Worm (Caenorhabditis elegans) whole organism, L4 larva: ENCODE measurements around the gene C16C8.8.

ENCODE experiments used
- F37D6.2 ChIP-seq: sonication (generic microtip); optimal IDR thresholded peaks from 2 replicates; lab custom pipeline; 2016; ENCODE audit warnings: mild to moderate bottlenecking, missing genetic modification characterization, missing compliant biosample characterization
- F44E2.7 ChIP-seq: fragments of 200-800 bp; sonication (Bioruptor generic); IDR thresholded peaks from 2 replicates; pipeline ENCODE4 v2.1.2; 2022; ENCODE audit warnings: missing genetic modification characterization, missing compliant biosample characterization
- Y105C5A.15 ChIP-seq: fragments of 200-800 bp; sonication (Bioruptor generic); IDR thresholded peaks from 2 replicates; pipeline ENCODE4 v1.3.6; 2022; ENCODE audit warnings: missing genetic modification characterization, missing compliant biosample characterization
- Y75B8A.6 ChIP-seq: fragments of 200-800 bp; sonication (Bioruptor generic); IDR thresholded peaks from 2 replicates; pipeline ENCODE4 v1.3.6; 2022; ENCODE audit warnings: missing genetic modification reagents, missing genetic modification characterization, missing compliant biosample characterization
- aha-1 ChIP-seq: fragments of 150-350 bp; peaks from one replicate; lab custom pipeline; 2014; ENCODE audit warnings: missing biosample characterization, missing genetic modification characterization
- aly-2 ChIP-seq: sonication (generic microtip); optimal IDR thresholded peaks from 2 replicates; lab custom pipeline; 2018; ENCODE audit warnings: missing biosample characterization, missing genetic modification characterization
- attf-4 ChIP-seq: sonication (generic microtip); optimal IDR thresholded peaks from 3 replicates; lab custom pipeline; 2017; ENCODE audit warnings: missing biosample characterization, missing genetic modification characterization
- ceh-20 ChIP-seq: fragments of 200-800 bp; sonication (Bioruptor generic); IDR thresholded peaks from 2 replicates; pipeline ENCODE4 v1.3.6; 2022; ENCODE audit warnings: missing genetic modification reagents, missing genetic modification characterization, missing compliant biosample characterization
- ceh-32 ChIP-seq: sonication (generic microtip); optimal IDR thresholded peaks from 2 replicates; lab custom pipeline; 2016; ENCODE audit warnings: mild to moderate bottlenecking, missing genetic modification characterization, missing compliant biosample characterization; ENCODE audit not compliant: poor library complexity
- ceh-44 ChIP-seq: fragments of 200-800 bp; sonication (Bioruptor generic); IDR thresholded peaks from 2 replicates; pipeline ENCODE4 v1.3.6; 2022; ENCODE audit warnings: missing genetic modification reagents, missing genetic modification characterization, missing compliant biosample characterization
- ceh-62 ChIP-seq: sonication (generic microtip); optimal IDR thresholded peaks from 2 replicates; lab custom pipeline; 2017; ENCODE audit warnings: missing biosample characterization, missing genetic modification characterization
- ctbp-1 ChIP-seq: fragments of 200-800 bp; sonication (Bioruptor generic); IDR thresholded peaks from 2 replicates; pipeline ENCODE4 v1.3.6; 2022; ENCODE audit warnings: missing genetic modification reagents, missing genetic modification characterization, missing compliant biosample characterization
- daf-12 ChIP-seq: fragments of 150-350 bp; optimal IDR thresholded peaks from 2 replicates; lab custom pipeline; 2014; ENCODE audit warnings: missing biosample characterization, missing genetic modification reagents, missing genetic modification characterization
- dmd-6 ChIP-seq: fragments of 200-800 bp; sonication (Bioruptor generic); IDR thresholded peaks from 2 replicates; pipeline ENCODE4 v1.3.6; 2022; ENCODE audit warnings: missing genetic modification reagents, missing genetic modification characterization, missing compliant biosample characterization
- dmd-9 ChIP-seq: fragments of 200-800 bp; sonication (Bioruptor generic); IDR thresholded peaks from 2 replicates; pipeline ENCODE4 v1.3.6; 2022; ENCODE audit warnings: missing genetic modification reagents, missing genetic modification characterization, missing compliant biosample characterization
- egl-27 ChIP-seq: sonication (generic microtip); optimal IDR thresholded peaks from 3 replicates; lab custom pipeline; 2017; ENCODE audit warnings: missing biosample characterization, missing genetic modification reagents, missing genetic modification characterization
- egl-43 ChIP-seq: fragments of 200-800 bp; sonication (Bioruptor generic); IDR thresholded peaks from 2 replicates; pipeline ENCODE4 v1.3.6; 2022; ENCODE audit warnings: missing genetic modification reagents, missing genetic modification characterization, missing compliant biosample characterization
- hif-1 ChIP-seq, 2 experiments: sonication (generic microtip); optimal IDR thresholded peaks; 2 replicates each; lab custom pipeline; 2016 to 2017; ENCODE audit warnings: missing compliant biosample characterization in 2 of 2, missing genetic modification characterization in 2 of 2, missing genetic modification reagents in 2 of 2, missing genotype in 2 of 2, mild to moderate bottlenecking in 1 of 2
- hlh-30 ChIP-seq: sonication (generic microtip); optimal IDR thresholded peaks from 2 replicates; lab custom pipeline; 2017; ENCODE audit warnings: antibody characterized with exemption, mild to moderate bottlenecking, missing genetic modification characterization, missing compliant biosample characterization; ENCODE audit not compliant: insufficient read depth
- hmg-1.1 ChIP-seq: fragments of 200-800 bp; sonication (Bioruptor generic); IDR thresholded peaks from 2 replicates; pipeline ENCODE4 v1.3.6; 2022; ENCODE audit warnings: missing genetic modification reagents, missing genetic modification characterization, missing compliant biosample characterization
- lin-15B ChIP-seq: fragments of 150-350 bp; sonication (generic microtip); optimal IDR thresholded peaks from 3 replicates; lab custom pipeline; 2014; ENCODE audit warnings: missing biosample characterization, missing genetic modification characterization
- madf-9 ChIP-seq: fragments of 200-800 bp; sonication (Bioruptor generic); conservative IDR thresholded peaks from 2 replicates; pipeline ENCODE4 v1.3.6; 2022; ENCODE audit warnings: missing genetic modification reagents, missing genetic modification characterization, missing compliant biosample characterization
- mdt-29 ChIP-seq: fragments of 200-800 bp; sonication (Bioruptor generic); IDR thresholded peaks from 2 replicates; pipeline ENCODE4 v1.3.6; 2022; ENCODE audit warnings: missing genetic modification reagents, missing genetic modification characterization, missing compliant biosample characterization
- mep-1 ChIP-seq: fragments of 150-350 bp; sonication (generic microtip); optimal IDR thresholded peaks from 3 replicates; lab custom pipeline; 2014; ENCODE audit warnings: missing biosample characterization, missing genetic modification characterization
- mes-2 ChIP-seq: sonication (generic microtip); optimal IDR thresholded peaks from 2 replicates; lab custom pipeline; 2016; ENCODE audit warnings: missing genotype, mild to moderate bottlenecking, missing genetic modification characterization, missing compliant biosample characterization; ENCODE audit not compliant: poor library complexity, severe bottlenecking
- mxl-2 ChIP-seq: fragments of 200-800 bp; sonication (Bioruptor generic); conservative IDR thresholded peaks from 2 replicates; pipeline ENCODE4 v1.3.6; 2022; ENCODE audit warnings: missing genetic modification reagents, missing genetic modification characterization, missing compliant biosample characterization
- nhr-11 ChIP-seq: fragments of 150-350 bp; optimal IDR thresholded peaks from 2 replicates; lab custom pipeline; 2014; ENCODE audit warnings: missing biosample characterization, missing genetic modification characterization
- nhr-237 ChIP-seq: sonication (generic microtip); optimal IDR thresholded peaks from 2 replicates; lab custom pipeline; 2017; ENCODE audit warnings: missing biosample characterization, missing genetic modification characterization
- nhr-25 ChIP-seq: sonication (generic microtip); optimal IDR thresholded peaks from 2 replicates; lab custom pipeline; 2017; ENCODE audit warnings: missing genetic modification characterization, mild to moderate bottlenecking, missing compliant biosample characterization, antibody characterized with exemption, moderate library complexity, borderline replicate concordance; ENCODE audit not compliant: insufficient read depth
- nhr-28 ChIP-seq: fragments of 150-350 bp; optimal IDR thresholded peaks from 2 replicates; lab custom pipeline; 2014; ENCODE audit warnings: missing biosample characterization, missing genetic modification characterization
- nhr-6 ChIP-seq: fragments of 150-350 bp; optimal IDR thresholded peaks from 2 replicates; lab custom pipeline; 2014; ENCODE audit warnings: missing biosample characterization, missing genetic modification characterization
- pha-4 ChIP-seq, 2 experiments: fragments of 150-350 bp in 1 of 2; fragments of 200-800 bp in 1 of 2; sonication (Bioruptor generic) in 1 of 2; IDR thresholded peaks in 1 of 2; optimal IDR thresholded peaks in 1 of 2; 2 replicates each; pipeline versions ENCODE4 v1.3.6 to Lab custom; 2014 to 2022; ENCODE audit warnings: missing genetic modification characterization in 2 of 2, missing genetic modification reagents in 2 of 2, missing biosample characterization in 1 of 2, missing compliant biosample characterization in 1 of 2
- rbr-2 ChIP-seq: sonication (generic microtip); optimal IDR thresholded peaks from 2 replicates; lab custom pipeline; 2016; ENCODE audit warnings: missing genotype, missing genetic modification characterization, missing compliant biosample characterization
- sdz-12 ChIP-seq: fragments of 200-800 bp; sonication (Bioruptor generic); optimal IDR thresholded peaks from 2 replicates; lab custom pipeline; 2018; ENCODE audit warnings: mild to moderate bottlenecking, missing genetic modification characterization, missing compliant biosample characterization
- skn-1 ChIP-seq: fragments of 150-350 bp; optimal IDR thresholded peaks from 2 replicates; lab custom pipeline; 2014; ENCODE audit warnings: missing biosample characterization, missing genetic modification characterization
- snpc-4 ChIP-seq: fragments of 150-350 bp; optimal IDR thresholded peaks from 2 replicates; lab custom pipeline; 2014; ENCODE audit warnings: missing biosample characterization, missing genetic modification characterization
- tag-97 ChIP-seq: fragments of 200-800 bp; sonication (Bioruptor generic); IDR thresholded peaks from 2 replicates; pipeline ENCODE4 v1.3.6; 2022; ENCODE audit warnings: missing genetic modification characterization, missing compliant biosample characterization
- unc-62 ChIP-seq, 3 experiments: fragments of 150-350 bp in 1 of 3; sonication (generic microtip); optimal IDR thresholded peaks in 2 of 3; peaks in 1 of 3; 1 replicate in 1 of 3; 2 replicates in 2 of 3; lab custom pipeline; 2014 to 2017; ENCODE audit warnings: missing biosample characterization in 3 of 3, missing genetic modification characterization in 3 of 3, missing genetic modification reagents in 3 of 3, missing genotype in 1 of 3
- zag-1 ChIP-seq: fragments of 150-350 bp; optimal IDR thresholded peaks from 2 replicates; lab custom pipeline; 2014; ENCODE audit warnings: missing biosample characterization, missing genetic modification characterization
- zip-11 ChIP-seq: fragments of 200-800 bp; sonication (Bioruptor generic); IDR thresholded peaks from 2 replicates; pipeline ENCODE4 v1.3.6; 2022; ENCODE audit warnings: missing genetic modification characterization, missing compliant biosample characterization
- zip-2 ChIP-seq: fragments of 150-350 bp; optimal IDR thresholded peaks from 2 replicates; lab custom pipeline; 2014; ENCODE audit warnings: missing biosample characterization, missing genetic modification characterization
- ztf-7 ChIP-seq: fragments of 150-350 bp; optimal IDR thresholded peaks from 2 replicates; lab custom pipeline; 2014; ENCODE audit warnings: missing biosample characterization, missing genetic modification characterization

Gene C16C8.8

ce11 chrII:3434893-3435503 is 26.5 kb downstream of the C16C8.8 start:
- TF ChIP-seq zip-11 (GFP tag; lab: Robert Waterston, UW) (no peak), ceh-20 (GFP tag; lab: Robert Waterston, UW) (no peak), rbr-2 (tag; lab: Kevin White, UChicago) (no peak), egl-27 (tag; lab: Kevin White, UChicago) (no peak), hlh-30 (tag; lab: Kevin White, UChicago) (no peak), nhr-28 (peak; percentile 34), ceh-32 (tag; lab: Kevin White, UChicago) (no peak), nhr-25 (tag; lab: Kevin White, UChicago) (peak; percentile 16), unc-62 (GFP tag; optimal IDR thresholded peaks at IDR 0.05 in 1 of 2; lab: Kevin White, UChicago) (peak in 1 of 2 experiments; percentile 30), unc-62 (tag; optimal IDR thresholded peaks at IDR 0.05; lab: Kevin White, UChicago) (no peak), pha-4 (GFP tag; IDR thresholded peaks at IDR 0.05; lab: Robert Waterston, UW) (no peak), pha-4 (tag; optimal IDR thresholded peaks at IDR 0.05; lab: Kevin White, UChicago) (no peak), snpc-4 (tag; lab: Kevin White, UChicago) (peak; percentile 16), mdt-29 (GFP tag; lab: Robert Waterston, UW) (no peak), dmd-6 (GFP tag; lab: Robert Waterston, UW) (peak; percentile 55)
- TF ChIP-seq, all 104 proteins: peak for 5

DNA sequence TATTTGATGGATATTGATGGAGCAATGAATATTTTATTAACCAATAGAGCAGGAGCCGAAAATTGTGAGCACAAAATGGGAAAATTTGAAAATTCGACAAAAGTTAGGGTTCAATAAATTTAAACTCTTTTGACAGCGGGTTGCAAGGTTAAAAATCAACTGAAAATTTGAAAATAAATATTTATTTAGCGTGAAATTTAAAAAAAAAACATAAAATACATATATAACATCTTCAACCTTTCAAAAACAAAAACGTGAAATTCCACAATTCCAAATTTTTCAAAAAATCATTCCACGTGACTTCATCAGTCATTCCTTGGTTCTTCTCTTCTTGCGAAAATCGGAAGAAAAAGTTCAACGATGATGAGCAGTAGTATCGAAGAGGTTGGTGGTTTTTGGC is 32.1 kb downstream of the C16C8.8 start, which contains the start of gene C16C8.18:
TSS of gene C16C8.18 (plus strand) at position 301 of the 400 bp plus-strand sequence.
- TF ChIP-seq rbr-2 (tag; lab: Kevin White, UChicago) (no peak), mxl-2 (GFP tag; lab: Robert Waterston, UW) (no peak), zip-2 (tag; lab: Kevin White, UChicago) (no peak), dmd-6 (GFP tag; lab: Robert Waterston, UW) (no peak), tag-97 (no peak)

DNA sequence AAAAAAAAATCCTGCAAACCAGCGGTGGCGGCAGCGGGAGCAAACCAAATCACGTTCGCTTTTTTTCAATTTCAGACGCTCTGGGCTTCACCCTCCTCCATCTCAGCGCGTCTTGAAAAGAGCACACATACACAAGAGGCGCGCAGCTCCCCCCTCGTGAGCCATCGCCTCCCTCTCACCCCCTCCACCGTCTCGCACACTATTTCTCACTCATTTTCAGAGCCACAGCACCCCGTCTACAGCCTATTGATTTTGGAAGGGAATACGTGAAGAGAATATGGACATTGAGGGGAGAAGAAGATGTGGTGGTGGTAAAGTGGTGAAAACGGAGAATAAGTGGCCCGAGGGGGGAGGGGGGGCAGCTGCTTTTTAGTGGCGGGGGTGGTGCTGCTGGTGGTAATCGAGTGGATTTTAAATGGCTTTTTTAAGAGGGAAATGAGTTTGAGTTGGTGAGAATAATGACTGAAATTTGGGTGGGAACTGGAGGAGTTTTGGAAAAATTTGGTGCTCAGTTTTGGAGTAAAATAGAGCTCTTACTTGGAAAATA is 33.3 kb downstream of the C16C8.8 start:
- peak in 1 of 2 experiments; percentile 18 for TF ChIP-seq hif-1 (tag; optimal IDR thresholded peaks at IDR 0.05; lab: Kevin White, UChicago)
- TF ChIP-seq zip-11 (GFP tag; lab: Robert Waterston, UW), result no peak
- TF ChIP-seq dmd-9 (GFP tag; lab: Robert Waterston, UW), result no peak
- TF ChIP-seq ctbp-1, result 0 out of 2 replicates have a peak, but pooled peaks have one; percentile 33
- no peak for TF ChIP-seq ztf-7
- no peak for TF ChIP-seq ceh-32 (tag; lab: Kevin White, UChicago)
- TF ChIP-seq sdz-12 (GFP tag; lab: Kevin White, UChicago), result no peak
- TF ChIP-seq nhr-237 (tag; lab: Kevin White, UChicago), result no peak
- no peak for TF ChIP-seq nhr-6
- no peak for TF ChIP-seq nhr-28
- no peak for TF ChIP-seq aly-2 (tag; lab: Kevin White, UChicago)
- no peak for TF ChIP-seq tag-97
- peak; percentile 69 for TF ChIP-seq hlh-30 (tag; lab: Kevin White, UChicago)
- no peak for TF ChIP-seq Y75B8A.6
- no peak for TF ChIP-seq mes-2 (tag; lab: Kevin White, UChicago)
- TF ChIP-seq hmg-1.1 (GFP tag; lab: Robert Waterston, UW), result peak; percentile 71
- TF ChIP-seq aha-1, result peak; percentile 93
- peak; percentile 46 for TF ChIP-seq mep-1
- TF ChIP-seq ceh-44 (GFP tag; lab: Robert Waterston, UW), result no peak
- no peak for TF ChIP-seq F44E2.7 (GFP tag; lab: Robert Waterston, UW)
- TF ChIP-seq egl-43 (GFP tag; lab: Robert Waterston, UW), result 0 out of 2 replicates have a peak, but pooled peaks have one; percentile 20
- TF ChIP-seq attf-4 (tag; lab: Kevin White, UChicago), result no peak
- TF ChIP-seq nhr-11 (tag; lab: Kevin White, UChicago), result no peak
- no peak for TF ChIP-seq snpc-4 (tag; lab: Kevin White, UChicago)
- no peak for TF ChIP-seq lin-15B (tag; lab: Kevin White, UChicago)
- TF ChIP-seq Y105C5A.15 (GFP tag; lab: Robert Waterston, UW), result no peak
- peak; percentile 41 for TF ChIP-seq rbr-2 (tag; lab: Kevin White, UChicago)
- TF ChIP-seq zag-1 (tag; lab: Kevin White, UChicago), result no peak
- no peak for TF ChIP-seq madf-9 (GFP tag; lab: Robert Waterston, UW)
- TF ChIP-seq ceh-62, result no peak
- TF ChIP-seq skn-1 (tag; lab: Kevin White, UChicago), result no peak
- TF ChIP-seq unc-62 (GFP tag; optimal IDR thresholded peaks at IDR 0.05 in 1 of 2; lab: Kevin White, UChicago), result no peak
- TF ChIP-seq unc-62 (tag; optimal IDR thresholded peaks at IDR 0.05; lab: Kevin White, UChicago), result no peak
- no peak for TF ChIP-seq dmd-6 (GFP tag; lab: Robert Waterston, UW)
- no peak for TF ChIP-seq daf-12
- TF ChIP-seq F37D6.2 (tag; lab: Kevin White, UChicago), result no peak
